Worm (Caenorhabditis elegans): ENCODE results near the gene sphr-1.

sphr-1 gene

DNA sequence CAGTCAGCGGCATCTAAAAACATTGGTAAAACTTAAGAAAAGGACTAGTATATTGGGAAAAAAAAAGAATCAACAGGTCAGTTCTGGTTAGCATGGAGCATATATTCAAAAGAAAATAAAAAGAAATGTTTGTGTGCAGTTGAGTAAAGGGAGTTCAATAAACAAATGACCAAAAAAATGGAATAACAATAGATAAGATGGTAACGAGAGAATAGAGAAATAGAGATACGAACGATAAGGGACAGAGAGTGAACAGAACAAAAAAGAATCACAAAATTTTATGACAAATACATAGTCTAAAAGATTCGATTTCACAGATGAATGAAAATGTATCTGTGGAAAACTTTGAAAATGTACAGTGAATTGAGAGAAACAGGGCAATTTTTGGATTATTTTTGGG, 18.4 kb upstream of the sphr-1 start, which contains the start of gene gad-3:
Gene gad-3, minus strand, starts transcription at position 17 of the 400 bp plus-strand sequence.
- no peak for TF ChIP-seq pha-2 (tag; optimal IDR thresholded peaks at IDR 0.05)
- no peak for TF ChIP-seq ceh-2 (tag; optimal IDR thresholded peaks at IDR 0.05)
- no peak for TF ChIP-seq sox-2 (GFP tag; IDR thresholded peaks at IDR 0.05)
- no peak for TF ChIP-seq ztf-16 (tag; optimal IDR thresholded peaks at IDR 0.05)
- no peak for TF ChIP-seq pros-1 (tag; optimal IDR thresholded peaks at IDR 0.05)
- TF ChIP-seq ets-4 (tag; optimal IDR thresholded peaks at IDR 0.05): no peak
- TF ChIP-seq ama-1 (optimal IDR thresholded peaks at IDR 0.05): no peak
- TF ChIP-seq ceh-34 (tag; optimal IDR thresholded peaks at IDR 0.05): no peak
- no peak for TF ChIP-seq elt-2 (tag; optimal IDR thresholded peaks at IDR 0.05)
- TF ChIP-seq ceh-18 (tag; optimal IDR thresholded peaks at IDR 0.05): no peak
- no peak for TF ChIP-seq ceh-48 (tag; optimal IDR thresholded peaks at IDR 0.05)
- TF ChIP-seq lim-6 (tag; optimal IDR thresholded peaks at IDR 0.05): no peak
- TF ChIP-seq Y22D7AL.16 (tag; optimal IDR thresholded peaks at IDR 0.05): no peak

ce11 chrV:9173789-9174188, 17.6 kb upstream of the sphr-1 start, which contains the start of gene pqn-16:
Gene pqn-16, plus strand, starts transcription at chrV:9174089.
- TF ChIP-seq ceh-31 (tag; optimal IDR thresholded peaks at IDR 0.05) (no peak), eyg-1 (tag; optimal IDR thresholded peaks at IDR 0.05) (no peak), ceh-48 (tag; optimal IDR thresholded peaks at IDR 0.05) (no peak), ets-4 (tag; optimal IDR thresholded peaks at IDR 0.05) (no peak), ceh-30 (tag; optimal IDR thresholded peaks at IDR 0.05) (no peak), pqm-1 (tag; optimal IDR thresholded peaks at IDR 0.05) (no peak), tbx-2 (tag; optimal IDR thresholded peaks at IDR 0.05) (no peak), ceh-19 (GFP tag; optimal IDR thresholded peaks at IDR 0.05) (no peak), nhr-11 (tag; optimal IDR thresholded peaks at IDR 0.05) (no peak), C38D4.7 (GFP tag; optimal IDR thresholded peaks at IDR 0.05) (no peak), pha-2 (tag; optimal IDR thresholded peaks at IDR 0.05) (no peak), ahr-1 (tag; optimal IDR thresholded peaks at IDR 0.05) (no peak), syd-9 (tag; optimal IDR thresholded peaks at IDR 0.05) (no peak), unc-55 (GFP tag; optimal IDR thresholded peaks at IDR 0.05) (no peak), madf-2 (tag; optimal IDR thresholded peaks at IDR 0.05) (no peak), dve-1 (tag; optimal IDR thresholded peaks at IDR 0.05) (no peak), rnt-1 (tag; optimal IDR thresholded peaks at IDR 0.05) (no peak)

DNA sequence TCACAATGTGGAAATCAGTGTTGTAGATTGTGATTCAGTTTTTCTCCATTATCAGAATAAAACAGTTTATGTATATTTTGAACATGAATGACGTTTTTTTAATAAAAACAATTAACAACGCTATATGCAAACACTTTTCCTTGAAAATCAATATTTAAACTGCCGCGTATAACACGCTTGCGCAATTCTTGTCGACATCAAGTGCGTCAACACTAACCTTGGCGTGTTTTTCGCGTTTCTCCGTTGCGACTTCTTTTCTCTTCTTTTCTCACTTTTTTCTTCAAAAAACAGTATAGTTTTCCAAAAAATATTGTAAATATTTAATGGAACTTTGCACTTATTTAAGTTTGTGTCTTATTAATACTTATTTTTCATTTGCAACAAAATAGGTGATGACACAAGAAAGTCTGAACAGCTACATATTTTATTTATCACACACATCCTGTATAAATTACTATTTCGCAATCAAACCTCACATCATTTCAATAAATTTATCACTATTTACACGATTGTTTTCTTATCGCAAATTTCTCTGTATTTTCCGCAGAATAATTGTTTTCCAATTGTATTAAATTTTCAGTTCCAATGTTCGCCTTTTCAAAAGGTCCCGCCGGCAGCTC, 16.1 kb upstream of the sphr-1 start, which contains the start of gene spas-1:
Gene spas-1, plus strand, starts transcription at position 572 of the 620 bp plus-strand sequence.
- TF ChIP-seq tbx-2 (tag; optimal IDR thresholded peaks at IDR 0.05) (peak; percentile 75), hlh-15 (tag; optimal IDR thresholded peaks at IDR 0.05) (no peak), nhr-11 (tag; optimal IDR thresholded peaks at IDR 0.05) (no peak), sox-2 (GFP tag; IDR thresholded peaks at IDR 0.05) (no peak; the same call in 1 of the 2 replicates), gmeb-2 (tag; optimal IDR thresholded peaks at IDR 0.05) (peak; percentile 35), ceh-19 (GFP tag; optimal IDR thresholded peaks at IDR 0.05) (peak; percentile 53), ceh-22 (tag; optimal IDR thresholded peaks at IDR 0.05) (no peak), pqm-1 (tag; optimal IDR thresholded peaks at IDR 0.05) (no peak), odd-2 (tag; optimal IDR thresholded peaks at IDR 0.05) (no peak), che-1 (tag; optimal IDR thresholded peaks at IDR 0.05) (peak; percentile 29), F13H6.1 (tag; optimal IDR thresholded peaks at IDR 0.05) (peak; percentile 22), ceh-2 (tag; optimal IDR thresholded peaks at IDR 0.05) (peak; percentile 34), rnt-1 (tag; optimal IDR thresholded peaks at IDR 0.05) (peak; percentile 41), npax-4 (tag; optimal IDR thresholded peaks at IDR 0.05) (peak; percentile 10), sox-4 (tag; optimal IDR thresholded peaks at IDR 0.05) (peak; percentile 40), ceh-18 (tag; optimal IDR thresholded peaks at IDR 0.05) (peak; percentile 55), hlh-8 (tag; optimal IDR thresholded peaks at IDR 0.05) (no peak), K09A11.1 (tag; optimal IDR thresholded peaks at IDR 0.05; ENCODE audit: insufficient read depth) (peak; percentile 34), dve-1 (tag; optimal IDR thresholded peaks at IDR 0.05) (peak; percentile 51), pros-1 (tag; optimal IDR thresholded peaks at IDR 0.05) (no peak), pat-9 (tag; optimal IDR thresholded peaks at IDR 0.05) (peak; percentile 60), Y22D7AL.16 (tag; optimal IDR thresholded peaks at IDR 0.05) (no peak), C38D4.7 (GFP tag; optimal IDR thresholded peaks at IDR 0.05) (peak; percentile 18), sdc-2 (tag; optimal IDR thresholded peaks at IDR 0.05) (peak; percentile 41), ceh-9 (tag; optimal IDR thresholded peaks at IDR 0.05) (no peak), unc-3 (GFP tag; conservative IDR thresholded peaks at IDR 0.05) (no peak), unc-3 (tag; optimal IDR thresholded peaks at IDR 0.05) (peak; percentile 52), nhr-232 (tag; optimal IDR thresholded peaks at IDR 0.05) (peak; percentile 26), ceh-30 (tag; optimal IDR thresholded peaks at IDR 0.05) (peak; percentile 39), ets-4 (tag; optimal IDR thresholded peaks at IDR 0.05) (no peak), madf-2 (tag; optimal IDR thresholded peaks at IDR 0.05) (peak; percentile 8), fkh-6 (tag; optimal IDR thresholded peaks at IDR 0.05) (peak; percentile 42), ceh-34 (tag; optimal IDR thresholded peaks at IDR 0.05) (peak; percentile 82), C08G9.2 (tag; optimal IDR thresholded peaks at IDR 0.05) (peak; percentile 3), syd-9 (tag; optimal IDR thresholded peaks at IDR 0.05) (peak; percentile 52), ceh-14 (tag; optimal IDR thresholded peaks at IDR 0.05) (peak; percentile 55), eyg-1 (tag; optimal IDR thresholded peaks at IDR 0.05) (peak; percentile 13)
